Fruit fly (Drosophila melanogaster) whole organism, wandering third instar larva: ENCODE results near the gene GABA-B-R1.
A peak's percentile ranks its signal among the peaks of the same experiment; 100 is the strongest.

Experiments used
- Abd-B ChIP-seq: fragments of >200 bp; optimal IDR thresholded peaks from 2 replicates; lab custom pipeline; 2017; ENCODE audit warnings: missing biosample characterization, missing genetic modification characterization
- CG32264 ChIP-seq: fragments of 200-800 bp; sonication (Bioruptor generic); optimal IDR thresholded peaks from 2 replicates; lab custom pipeline; 2016; ENCODE audit warnings: missing biosample characterization, missing genetic modification characterization
- CG9705 ChIP-seq: fragments of 200-800 bp; sonication (Bioruptor generic); optimal IDR thresholded peaks from 2 replicates; lab custom pipeline; 2018; ENCODE audit warnings: missing biosample characterization, mild to moderate bottlenecking, missing genetic modification characterization
- CrebA ChIP-seq: fragments of 200-800 bp; sonication (Bioruptor generic); optimal IDR thresholded peaks from 2 replicates; lab custom pipeline; 2016; ENCODE audit warnings: missing biosample characterization, mild to moderate bottlenecking, missing genetic modification characterization, borderline replicate concordance
- Dfd ChIP-seq: fragments of >200 bp; optimal IDR thresholded peaks from 2 replicates; lab custom pipeline; 2017; ENCODE audit warnings: missing biosample characterization, missing genetic modification characterization
- Dif ChIP-seq: fragments of 200-275, 200-300 bp; sonication (Bioruptor generic); optimal IDR thresholded peaks from 2 replicates; lab custom pipeline; 2018; ENCODE audit warnings: missing biosample characterization, missing genetic modification characterization; ENCODE audit not compliant: partially characterized antibody
- GATAd ChIP-seq: sonication (Bioruptor generic); optimal IDR thresholded peaks from 2 replicates; lab custom pipeline; 2016; ENCODE audit warnings: missing biosample characterization, missing genetic modification characterization
- HLH106 ChIP-seq: fragments of 200-800 bp; optimal IDR thresholded peaks from 3 replicates; lab custom pipeline; 2019; ENCODE audit warnings: missing biosample characterization, mild to moderate bottlenecking, missing genetic modification characterization, moderate library complexity
- Hnf4 ChIP-seq: fragments of 200-800 bp; sonication (Bioruptor generic); optimal IDR thresholded peaks from 2 replicates; lab custom pipeline; 2016; ENCODE audit warnings: missing biosample characterization, mild to moderate bottlenecking, missing genetic modification characterization
- Hr78 ChIP-seq: fragments of >200 bp; optimal IDR thresholded peaks from 2 replicates; lab custom pipeline; 2017; ENCODE audit warnings: missing biosample characterization, missing genetic modification characterization
- Hr83 ChIP-seq: fragments of 200-300 bp; sonication (Bioruptor generic); optimal IDR thresholded peaks from 2 replicates; lab custom pipeline; 2016; ENCODE audit warnings: missing biosample characterization, mild to moderate bottlenecking, missing genetic modification characterization, moderate library complexity; ENCODE audit not compliant: poor library complexity, severe bottlenecking
- Jra ChIP-seq: sonication (Bioruptor generic); optimal IDR thresholded peaks from 2 replicates; lab custom pipeline; 2016; ENCODE audit warnings: missing biosample characterization, missing genetic modification characterization
- Mio ChIP-seq: sonication (Bioruptor generic); optimal IDR thresholded peaks from 2 replicates; lab custom pipeline; 2016; ENCODE audit warnings: missing biosample characterization, missing genetic modification characterization
- Myc ChIP-seq: fragments of >200 bp; optimal IDR thresholded peaks from 2 replicates; lab custom pipeline; 2017
- N ChIP-seq: fragments of >200 bp; optimal IDR thresholded peaks from 2 replicates; lab custom pipeline; 2018; ENCODE audit warnings: missing biosample characterization, missing external identifiers, missing genetic modification characterization
- OdsH ChIP-seq: fragments of 200-800 bp; sonication (Bioruptor generic); optimal IDR thresholded peaks from 2 replicates; lab custom pipeline; 2016; ENCODE audit warnings: missing biosample characterization, mild to moderate bottlenecking, missing genetic modification characterization
- Rel ChIP-seq, 2 experiments: fragments of 200-800 bp; sonication (Bioruptor generic) in 1 of 2; optimal IDR thresholded peaks; 2 replicates in 1 of 2; 3 replicates in 1 of 2; lab custom pipeline; 2016 to 2019; ENCODE audit warnings: mild to moderate bottlenecking in 2 of 2, missing biosample characterization in 2 of 2, missing genetic modification characterization in 2 of 2, moderate library complexity in 1 of 2
- Sp1 ChIP-seq: fragments of 200-800 bp; sonication (Bioruptor generic); optimal IDR thresholded peaks from 3 replicates; lab custom pipeline; 2019; ENCODE audit warnings: missing biosample characterization, mild to moderate bottlenecking, missing genetic modification characterization, moderate library complexity
- Vsx2 ChIP-seq: fragments of 200-300, 225-300 bp; sonication (Bioruptor generic); optimal IDR thresholded peaks from 2 replicates; lab custom pipeline; 2018; ENCODE audit warnings: missing biosample characterization, missing genetic modification characterization; ENCODE audit not compliant: partially characterized antibody
- br ChIP-seq: fragments of 200-800 bp; sonication (Bioruptor generic); optimal IDR thresholded peaks from 2 replicates; lab custom pipeline; 2016; ENCODE audit warnings: missing biosample characterization, missing genetic modification characterization
- brk ChIP-seq: fragments of 200-800 bp; sonication (Bioruptor generic); optimal IDR thresholded peaks from 2 replicates; lab custom pipeline; 2016; ENCODE audit warnings: missing biosample characterization, mild to moderate bottlenecking, missing genetic modification characterization
- dl ChIP-seq, 2 experiments: fragments of 175-275, 200-275 bp in 1 of 2; fragments of 200-275 bp in 1 of 2; sonication (Bioruptor generic); optimal IDR thresholded peaks; lab custom pipeline; 2018; ENCODE audit warnings: mild to moderate bottlenecking in 2 of 2, missing biosample characterization in 2 of 2, missing genetic modification characterization in 2 of 2, moderate library complexity in 2 of 2; ENCODE audit not compliant: partially characterized antibody in 2 of 2, insufficient read depth in 1 of 2
- dmrt93B ChIP-seq: fragments of 200-800 bp; sonication (Bioruptor generic); optimal IDR thresholded peaks from 2 replicates; lab custom pipeline; 2018; ENCODE audit warnings: missing biosample characterization, mild to moderate bottlenecking, missing genetic modification characterization
- dsf ChIP-seq: sonication (Bioruptor generic); optimal IDR thresholded peaks from 2 replicates; lab custom pipeline; 2016; ENCODE audit warnings: missing biosample characterization, missing genetic modification characterization, borderline replicate concordance
- ey ChIP-seq: fragments of 200-800 bp; sonication (Bioruptor generic); optimal IDR thresholded peaks from 2 replicates; lab custom pipeline; 2016; ENCODE audit warnings: missing biosample characterization, missing genetic modification characterization
- foxo ChIP-seq, 2 experiments: fragments of 200-800 bp; sonication (Bioruptor generic); optimal IDR thresholded peaks; 2 replicates in 1 of 2; 3 replicates in 1 of 2; lab custom pipeline; 2016 to 2017; ENCODE audit warnings: missing biosample characterization in 2 of 2, missing genetic modification characterization in 2 of 2
- fru ChIP-seq: fragments of 200-800 bp; sonication (Bioruptor generic); optimal IDR thresholded peaks from 3 replicates; lab custom pipeline; 2016; ENCODE audit warnings: missing biosample characterization, mild to moderate bottlenecking, missing genetic modification characterization
- h ChIP-seq: fragments of 200-800 bp; sonication (Bioruptor generic); optimal IDR thresholded peaks from 3 replicates; lab custom pipeline; 2016; ENCODE audit warnings: missing biosample characterization, mild to moderate bottlenecking, missing genetic modification characterization
- jim ChIP-seq: fragments of 175-275, 200-325 bp; sonication (Bioruptor generic); optimal IDR thresholded peaks from 2 replicates; lab custom pipeline; 2016; ENCODE audit warnings: missing biosample characterization, mild to moderate bottlenecking, missing genetic modification characterization
- lola ChIP-seq: fragments of >200 bp; optimal IDR thresholded peaks from 2 replicates; lab custom pipeline; 2017; ENCODE audit warnings: missing biosample characterization, missing genetic modification characterization
- pan ChIP-seq: fragments of >200 bp; optimal IDR thresholded peaks from 2 replicates; lab custom pipeline; 2017
- psq ChIP-seq: fragments of 200-800 bp; sonication (Bioruptor generic); optimal IDR thresholded peaks from 3 replicates; lab custom pipeline; 2017; ENCODE audit warnings: missing biosample characterization, mild to moderate bottlenecking, missing genetic modification characterization, moderate library complexity
- rgr ChIP-seq: fragments of 200-800 bp; sonication (Bioruptor generic); optimal IDR thresholded peaks from 3 replicates; lab custom pipeline; 2016; ENCODE audit warnings: missing biosample characterization, mild to moderate bottlenecking, missing genetic modification characterization
- sage ChIP-seq: fragments of 200-800 bp; sonication (Bioruptor generic); optimal IDR thresholded peaks from 2 replicates; lab custom pipeline; 2016; ENCODE audit warnings: missing biosample characterization, mild to moderate bottlenecking, missing genetic modification characterization
- sv ChIP-seq: fragments of 200-800 bp; sonication (Bioruptor generic); optimal IDR thresholded peaks from 3 replicates; lab custom pipeline; 2016; ENCODE audit warnings: missing biosample characterization, missing genetic modification characterization
- tai ChIP-seq: sonication (Bioruptor generic); optimal IDR thresholded peaks from 2 replicates; lab custom pipeline; 2016; ENCODE audit warnings: missing biosample characterization, missing genetic modification characterization
- usp ChIP-seq: fragments of >200 bp; optimal IDR thresholded peaks from 2 replicates; lab custom pipeline; 2017; ENCODE audit warnings: missing biosample characterization, missing genetic modification characterization
- woc ChIP-seq: sonication (Bioruptor generic); optimal IDR thresholded peaks from 2 replicates; lab custom pipeline; 2016; ENCODE audit warnings: missing biosample characterization, mild to moderate bottlenecking, missing genetic modification characterization

Gene GABA-B-R1

DNA sequence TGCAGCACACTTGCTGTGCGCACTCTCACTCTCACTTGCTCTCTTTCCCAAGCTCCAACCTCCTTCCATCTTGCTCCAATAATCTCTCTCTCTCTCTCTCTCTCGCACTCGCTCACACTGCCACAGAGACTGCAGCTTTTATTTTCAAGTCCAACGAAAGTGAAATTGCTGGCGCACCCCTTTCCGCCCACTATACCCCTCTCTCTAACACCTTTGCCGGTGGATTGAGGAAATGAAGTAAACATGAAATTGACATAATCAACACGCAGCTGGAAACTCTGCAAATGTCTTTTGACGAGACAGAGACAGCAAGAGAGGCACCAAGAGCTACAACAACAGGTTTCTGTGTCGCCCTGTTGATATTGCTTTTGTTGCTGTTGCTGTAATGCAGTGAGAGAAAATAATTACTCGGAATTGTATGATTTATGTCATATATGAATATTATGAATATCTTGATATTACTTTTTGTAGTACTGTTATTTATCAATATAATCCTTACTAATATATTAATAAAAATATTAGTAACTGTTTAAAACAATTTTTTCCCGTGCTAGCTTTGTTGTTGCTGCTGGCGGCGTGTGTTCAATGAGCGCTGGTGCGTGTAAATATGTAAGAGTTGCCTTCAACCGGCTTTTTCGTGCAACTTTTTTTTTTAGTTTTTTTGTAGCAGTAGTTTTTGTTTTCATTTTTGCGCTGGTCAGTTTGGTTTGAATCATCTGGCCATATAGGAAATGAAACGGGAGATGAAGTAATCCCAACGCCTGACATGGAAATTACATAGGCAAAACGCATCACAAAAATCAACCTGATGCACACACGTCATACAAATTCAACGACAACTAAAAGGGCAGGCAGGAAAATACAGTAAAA, 20.3 kb upstream of the GABA-B-R1 start:
- TF ChIP-seq fru (GFP tag; lab: Kevin White, UChicago) (peak; percentile 57), tai (no peak), Hr83 (GFP tag; lab: Kevin White, UChicago) (no peak), Sp1 (GFP tag; lab: Kevin White, UChicago) (peak; percentile 86), jim (GFP tag; lab: Kevin White, UChicago) (no peak), dsf (GFP tag; lab: Kevin White, UChicago) (no peak), pan (lab: Kevin White, UChicago) (no peak), CG32264 (GFP tag; lab: Kevin White, UChicago) (no peak), brk (GFP tag; lab: Kevin White, UChicago) (peak; percentile 72), Dif (GFP tag; lab: Kevin White, UChicago) (peak; percentile 62), dl (GFP tag; optimal IDR thresholded peaks at IDR 0.05; lab: Kevin White, UChicago; ENCODE audit: insufficient read depth in 1 of 2, partially characterized antibody in 2 of 2) (peak in 1 of 2 experiments; percentile 59), Hnf4 (GFP tag; lab: Kevin White, UChicago) (peak; percentile 55), N (no peak), usp (GFP tag; lab: Kevin White, UChicago) (no peak), Abd-B (no peak), dmrt93B (GFP tag; lab: Kevin White, UChicago) (peak; percentile 75), Hr78 (GFP tag; lab: Kevin White, UChicago) (no peak), Jra (GFP tag; lab: Kevin White, UChicago) (peak; percentile 36), h (GFP tag; lab: Kevin White, UChicago) (peak; percentile 83), OdsH (peak; percentile 90), CrebA (peak; percentile 34), Mio (GFP tag; lab: Kevin White, UChicago) (no peak), lola (GFP tag; lab: Kevin White, UChicago) (no peak), br (GFP tag; lab: Kevin White, UChicago) (peak; percentile 70), sv (GFP tag; lab: Kevin White, UChicago) (peak; percentile 85), Rel (GFP tag; optimal IDR thresholded peaks at IDR 0.05; lab: Kevin White, UChicago) (peak; percentile 80), Rel (tag; optimal IDR thresholded peaks at IDR 0.05; lab: Kevin White, UChicago) (no peak), GATAd (GFP tag; lab: Kevin White, UChicago) (no peak), rgr (GFP tag; lab: Kevin White, UChicago) (peak; percentile 89), psq (GFP tag; lab: Kevin White, UChicago) (peak; percentile 82), CG9705 (peak; percentile 45), Myc (lab: Kevin White, UChicago) (no peak), Vsx2 (GFP tag; lab: Kevin White, UChicago) (peak; percentile 15), sage (GFP tag; lab: Kevin White, UChicago) (peak; percentile 38), HLH106 (tag; lab: Kevin White, UChicago) (peak; percentile 88), woc (peak; percentile 31), ey (GFP tag; lab: Kevin White, UChicago) (peak; percentile 60), foxo (GFP tag; optimal IDR thresholded peaks at IDR 0.05; lab: Kevin White, UChicago) (peak in 1 of 2 experiments; percentile 88), Dfd (no peak)

DNA sequence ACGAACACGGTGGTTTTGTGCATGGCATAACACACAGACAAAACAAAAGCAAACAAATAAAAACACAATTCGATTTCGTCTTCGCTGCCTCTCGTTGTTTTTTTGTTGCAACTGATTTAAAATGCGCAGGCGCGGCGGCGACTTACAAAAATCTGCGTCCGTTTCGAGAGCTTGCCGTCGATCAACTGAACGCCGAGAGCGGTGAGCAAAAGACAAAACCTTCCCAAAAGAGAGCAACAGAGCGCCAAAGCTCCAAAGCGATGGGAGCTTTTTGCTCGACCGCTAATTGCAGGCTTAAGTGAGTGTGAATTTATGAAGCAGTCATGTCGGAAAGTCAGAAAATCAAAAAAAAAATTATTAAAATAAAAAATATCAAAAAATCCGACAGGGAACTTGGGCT, 18.8 kb upstream of the GABA-B-R1 start, which contains the start of gene mol:
mol (minus strand) TSS at position 190 of the 400 bp plus-strand sequence.
- TF ChIP-seq dl (GFP tag; optimal IDR thresholded peaks at IDR 0.05; lab: Kevin White, UChicago; ENCODE audit: insufficient read depth in 1 of 2, partially characterized antibody in 2 of 2) (peak; percentile 14 to 27), Vsx2 (GFP tag; lab: Kevin White, UChicago) (peak; percentile 14), sage (GFP tag; lab: Kevin White, UChicago) (no peak), Hr83 (GFP tag; lab: Kevin White, UChicago) (peak; percentile 16), Dif (GFP tag; lab: Kevin White, UChicago) (peak; percentile 57), Hr78 (GFP tag; lab: Kevin White, UChicago) (no peak), woc (no peak), Hnf4 (GFP tag; lab: Kevin White, UChicago) (no peak), jim (GFP tag; lab: Kevin White, UChicago) (peak; percentile 50), psq (GFP tag; lab: Kevin White, UChicago) (no peak), Myc (lab: Kevin White, UChicago) (no peak), HLH106 (tag; lab: Kevin White, UChicago) (no peak), usp (GFP tag; lab: Kevin White, UChicago) (no peak), Rel (GFP tag; optimal IDR thresholded peaks at IDR 0.05; lab: Kevin White, UChicago) (no peak), Rel (tag; optimal IDR thresholded peaks at IDR 0.05; lab: Kevin White, UChicago) (no peak), Jra (GFP tag; lab: Kevin White, UChicago) (no peak)
